Worm (Caenorhabditis elegans) whole organism, mixed stage, embryonic: Measurements from ENCODE around the gene K01A12.3.

Experiments
- blmp-1 ChIP-seq: fragments of 150-350 bp; optimal IDR thresholded peaks from 2 replicates; lab custom pipeline; 2014; ENCODE audit warnings: missing biosample characterization, missing genetic modification characterization
- nhr-28 ChIP-seq: fragments of 150-350 bp; optimal IDR thresholded peaks from 2 replicates; lab custom pipeline; 2014; ENCODE audit warnings: missing biosample characterization, missing genetic modification characterization
- sem-2 ChIP-seq: fragments of 200-800 bp; sonication (Bioruptor generic); optimal IDR thresholded peaks from 2 replicates; lab custom pipeline; 2018; ENCODE audit warnings: mild to moderate bottlenecking, missing genetic modification characterization, missing compliant biosample characterization
- unc-39 ChIP-seq: fragments of 150-350 bp; optimal IDR thresholded peaks from 2 replicates; lab custom pipeline; 2014; ENCODE audit warnings: missing biosample characterization, missing genetic modification characterization
- unc-62 ChIP-seq: fragments of 150-350 bp; optimal IDR thresholded peaks from 2 replicates; lab custom pipeline; 2014; ENCODE audit warnings: missing biosample characterization, missing genetic modification reagents, missing genetic modification characterization
- ztf-11 ChIP-seq: fragments of 150-350 bp; optimal IDR thresholded peaks from 2 replicates; lab custom pipeline; 2014; ENCODE audit warnings: missing biosample characterization, missing genetic modification characterization

DNA sequence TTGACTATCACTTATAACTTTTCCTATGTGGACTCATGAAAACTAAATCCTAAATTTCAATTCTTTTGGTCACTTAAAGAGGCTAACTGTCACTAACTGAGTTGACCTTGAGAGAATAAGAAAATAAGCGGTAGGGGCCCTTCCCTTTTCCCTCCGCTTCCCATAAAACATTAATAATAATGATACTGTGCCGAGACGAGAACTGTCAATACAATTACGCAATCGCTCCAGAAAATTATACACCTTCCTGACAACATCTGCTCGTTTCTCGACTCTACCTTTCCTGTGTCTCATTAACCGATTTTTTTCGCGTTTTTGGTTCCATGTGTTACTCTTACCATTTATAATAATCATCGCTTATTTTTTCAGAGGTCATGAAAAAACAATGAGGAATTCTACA is 35.9 kb upstream of the K01A12.3 start:
- TF ChIP-seq nhr-28 (tag; lab: Kevin White, UChicago) (no peak), ztf-11 (tag; lab: Kevin White, UChicago) (no peak), blmp-1 (no peak), sem-2 (GFP tag; lab: Kevin White, UChicago) (no peak), unc-62 (no peak), unc-39 (tag; lab: Kevin White, UChicago) (no peak)
